Worm (Caenorhabditis elegans) whole organism, midembryonic: Measurements from ENCODE around the gene F55G1.1.

Experiments used
- T22C8.4 ChIP-seq: fragments of 200-800 bp; sonication (Bioruptor generic); IDR thresholded peaks from 2 replicates; pipeline ENCODE4 v1.3.6; 2022; ENCODE audit warnings: missing genetic modification characterization, missing compliant biosample characterization
- cog-1 ChIP-seq: sonication (generic microtip); optimal IDR thresholded peaks from 2 replicates; lab custom pipeline; 2016; ENCODE audit warnings: missing genetic modification characterization, missing compliant biosample characterization
- flt-1 ChIP-seq: fragments of 200-800 bp; sonication (Bioruptor generic); IDR thresholded peaks from 2 replicates; pipeline ENCODE4 v1.3.6; 2022; ENCODE audit warnings: missing genetic modification characterization, missing compliant biosample characterization
- klf-2 ChIP-seq: fragments of 200-800 bp; sonication (Bioruptor generic); conservative IDR thresholded peaks from 2 replicates; pipeline ENCODE4 v1.3.6; 2022; ENCODE audit warnings: missing genetic modification reagents, missing genetic modification characterization, missing compliant biosample characterization
- med-1 ChIP-seq: sonication (generic microtip); optimal IDR thresholded peaks from 2 replicates; lab custom pipeline; 2017; ENCODE audit warnings: missing genetic modification characterization, mild to moderate bottlenecking, missing compliant biosample characterization, antibody characterized with exemption, missing genetic modification reagents; ENCODE audit not compliant: insufficient read depth
- ref-1 ChIP-seq: fragments of 200-800 bp; sonication (Bioruptor generic); conservative IDR thresholded peaks from 2 replicates; pipeline ENCODE4 v1.3.6; 2022; ENCODE audit warnings: missing genetic modification reagents, missing genetic modification characterization, missing compliant biosample characterization
- tab-1 ChIP-seq: fragments of 200-800 bp; sonication (Bioruptor generic); IDR thresholded peaks from 2 replicates; pipeline ENCODE4 v1.3.6; 2022; ENCODE audit warnings: missing genetic modification characterization, missing compliant biosample characterization
- ztf-23 ChIP-seq: fragments of 200-800 bp; sonication (Bioruptor generic); IDR thresholded peaks from 2 replicates; pipeline ENCODE4 v1.3.6; 2022; ENCODE audit warnings: missing genetic modification reagents, missing genetic modification characterization, missing compliant biosample characterization
- ztf-29 ChIP-seq: fragments of 200-800 bp; sonication (Bioruptor generic); IDR thresholded peaks from 2 replicates; pipeline ENCODE4 v1.3.6; 2022; ENCODE audit warnings: missing genetic modification reagents, missing genetic modification characterization, missing compliant biosample characterization

The F55G1.1 gene

ce11 chrIV:7520841-7521240 lies 29.3 kb downstream of the F55G1.1 start:
- TF ChIP-seq ztf-29 (GFP tag; lab: Robert Waterston, UW): no peak
- TF ChIP-seq T22C8.4 (GFP tag; lab: Robert Waterston, UW): no peak
- no peak for TF ChIP-seq klf-2
- no peak for TF ChIP-seq flt-1
- no peak for TF ChIP-seq med-1 (GFP tag; lab: Kevin White, UChicago)
- no peak for TF ChIP-seq cog-1 (tag; lab: Kevin White, UChicago)
- no peak for TF ChIP-seq tab-1 (GFP tag; lab: Robert Waterston, UW)
- no peak for TF ChIP-seq ref-1 (GFP tag; lab: Robert Waterston, UW)
- TF ChIP-seq ztf-23 (GFP tag; lab: Robert Waterston, UW): no peak

DNA sequence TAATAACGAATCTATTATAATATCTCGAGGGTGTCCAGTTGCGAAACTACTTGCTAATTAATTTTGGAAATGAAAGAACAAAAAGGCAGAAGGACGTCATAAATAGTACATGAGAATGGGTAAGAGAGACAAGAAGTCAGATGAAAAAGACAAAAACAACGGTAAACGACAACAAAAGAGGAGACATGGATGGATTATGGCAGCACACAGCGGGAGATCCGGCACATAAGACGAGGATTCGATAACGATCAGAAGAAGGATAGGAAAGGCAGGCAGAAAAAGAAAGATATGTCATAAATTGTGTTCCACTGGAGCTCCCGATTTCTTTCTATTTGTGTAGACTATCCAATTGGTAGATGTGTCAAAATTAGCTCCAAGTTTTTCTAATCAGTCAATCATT lies 30.0 kb downstream of the F55G1.1 start:
- no peak for TF ChIP-seq klf-2
- no peak for TF ChIP-seq flt-1
- no peak for TF ChIP-seq cog-1 (tag; lab: Kevin White, UChicago)
- no peak for TF ChIP-seq ztf-29 (GFP tag; lab: Robert Waterston, UW)
- TF ChIP-seq ztf-23 (GFP tag; lab: Robert Waterston, UW): no peak
- no peak for TF ChIP-seq tab-1 (GFP tag; lab: Robert Waterston, UW)

DNA sequence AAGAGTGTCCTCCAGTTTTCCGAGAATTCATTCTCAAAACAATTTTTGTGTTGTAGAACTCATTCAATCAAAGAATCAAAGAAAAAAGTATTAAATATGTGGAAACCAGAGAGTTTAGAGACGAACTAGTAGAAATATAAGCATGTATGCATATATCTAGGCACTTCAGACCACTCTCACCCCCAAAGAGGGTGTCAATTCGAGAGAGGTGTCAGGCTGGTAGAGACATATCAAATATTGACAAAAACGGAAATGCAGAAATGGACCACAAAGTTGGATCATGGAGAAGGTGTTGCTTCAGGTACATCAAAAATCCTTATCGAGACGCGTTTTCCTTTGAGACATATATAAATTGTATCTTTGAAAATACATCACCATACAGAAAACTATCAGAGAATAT lies 32.2 kb downstream of the F55G1.1 start:
- TF ChIP-seq flt-1: no peak
- no peak for TF ChIP-seq med-1 (GFP tag; lab: Kevin White, UChicago)
- no peak for TF ChIP-seq T22C8.4 (GFP tag; lab: Robert Waterston, UW)
- no peak for TF ChIP-seq cog-1 (tag; lab: Kevin White, UChicago)
- TF ChIP-seq tab-1 (GFP tag; lab: Robert Waterston, UW): no peak
- no peak for TF ChIP-seq ref-1 (GFP tag; lab: Robert Waterston, UW)
- no peak for TF ChIP-seq ztf-23 (GFP tag; lab: Robert Waterston, UW)
- no peak for TF ChIP-seq klf-2
- no peak for TF ChIP-seq ztf-29 (GFP tag; lab: Robert Waterston, UW)

ce11 chrIV:7530226-7531070 lies 38.9 kb downstream of the F55G1.1 start:
- no peak for TF ChIP-seq med-1 (GFP tag; lab: Kevin White, UChicago)
- TF ChIP-seq ref-1 (GFP tag; lab: Robert Waterston, UW): no peak
- no peak for TF ChIP-seq cog-1 (tag; lab: Kevin White, UChicago)

DNA sequence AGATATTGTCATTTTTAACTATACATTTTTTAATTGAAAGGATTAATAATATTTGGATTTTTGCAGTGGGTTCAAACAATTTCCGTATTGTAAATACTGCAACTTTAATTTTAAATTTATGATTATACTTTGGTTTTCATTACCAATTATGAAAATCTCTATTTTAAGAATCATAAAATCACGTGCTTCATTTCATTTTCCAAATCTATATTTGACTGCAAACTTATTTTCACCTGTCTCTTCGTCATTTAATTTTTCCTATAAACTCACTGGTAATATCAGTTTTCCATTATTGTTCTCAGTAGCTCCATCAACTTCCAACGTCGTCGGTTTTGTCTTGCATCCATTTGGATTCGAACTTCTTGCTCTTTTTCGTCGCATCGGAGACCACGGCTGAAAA lies 40.8 kb downstream of the F55G1.1 start, which contains the start of gene R05G6.1:
R05G6.1 (plus strand) TSS at position 301 of the 400 bp plus-strand sequence.
- TF ChIP-seq T22C8.4 (GFP tag; lab: Robert Waterston, UW) (no peak), flt-1 (no peak), ref-1 (GFP tag; lab: Robert Waterston, UW) (no peak), ztf-29 (GFP tag; lab: Robert Waterston, UW) (no peak), ztf-23 (GFP tag; lab: Robert Waterston, UW) (no peak), klf-2 (no peak), med-1 (GFP tag; lab: Kevin White, UChicago) (no peak), tab-1 (GFP tag; lab: Robert Waterston, UW) (no peak), cog-1 (tag; lab: Kevin White, UChicago) (no peak)

ce11 chrIV:7542485-7543001 lies 51.0 kb downstream of the F55G1.1 start, which contains the start of gene R05G6.10:
Gene R05G6.10 (minus strand): TSS chrIV:7542535.
- TF ChIP-seq klf-2 (no peak), T22C8.4 (GFP tag; lab: Robert Waterston, UW) (no peak), ztf-29 (GFP tag; lab: Robert Waterston, UW) (no peak), tab-1 (GFP tag; lab: Robert Waterston, UW) (no peak), flt-1 (no peak), ztf-23 (GFP tag; lab: Robert Waterston, UW) (no peak), cog-1 (tag; lab: Kevin White, UChicago) (no peak), med-1 (GFP tag; lab: Kevin White, UChicago) (no peak), ref-1 (GFP tag; lab: Robert Waterston, UW) (no peak)
